Worm (Caenorhabditis elegans): ENCODE results near the gene C12D5.3.

DNA sequence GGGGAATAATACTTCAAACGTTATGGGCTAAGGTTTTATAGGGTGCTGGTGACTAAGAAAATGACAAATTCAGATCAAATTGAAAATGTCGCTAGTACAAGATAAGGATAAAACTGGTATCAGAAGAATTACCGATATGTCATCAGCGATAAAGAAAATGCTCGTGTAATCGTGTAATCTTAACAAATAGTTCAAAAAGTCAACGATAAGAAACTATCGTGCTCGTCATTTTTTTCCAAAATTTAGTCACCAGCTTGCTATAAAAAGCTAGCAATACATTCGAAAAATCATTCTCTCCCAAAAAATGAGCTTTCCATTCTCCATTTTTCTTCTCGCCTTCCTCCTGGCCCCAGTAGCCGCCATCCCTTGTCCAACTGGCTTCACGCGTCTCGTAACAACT, 38.2 kb upstream of the C12D5.3 start, which contains the start of gene clec-45:
- TF ChIP-seq gmeb-1 (tag; optimal IDR thresholded peaks at IDR 0.05), result no peak
- no peak for TF ChIP-seq ama-1 (optimal IDR thresholded peaks at IDR 0.05)
- TF ChIP-seq C34F6.9 (tag; optimal IDR thresholded peaks at IDR 0.05), result no peak
- TF ChIP-seq nhr-12 (tag; optimal IDR thresholded peaks at IDR 0.05), result no peak
- no peak for TF ChIP-seq unc-39 (tag; optimal IDR thresholded peaks at IDR 0.05)

All from whole organism, L2 larva.